Worm (Caenorhabditis elegans) whole organism, L4/young adult: ENCODE data around the gene chil-22.

Experiments used
- W03F9.2 ChIP-seq: fragments of 150-350 bp; optimal IDR thresholded peaks from 2 replicates; lab custom pipeline; 2014; ENCODE audit warnings: missing biosample characterization, missing genetic modification characterization
- dao-5 ChIP-seq: sonication (generic microtip); optimal IDR thresholded peaks from 2 replicates; lab custom pipeline; 2016; ENCODE audit warnings: missing genotype, missing genetic modification characterization, moderate library complexity, missing compliant biosample characterization
- him-1 ChIP-seq: sonication (generic microtip); optimal IDR thresholded peaks from 2 replicates; lab custom pipeline; 2016; ENCODE audit warnings: missing genotype, missing genetic modification reagents, missing genetic modification characterization, missing compliant biosample characterization

ce11 chrII:9418065-9418567, 47.9 kb downstream of the chil-22 start, which contains the start of the genes M176.4 and M176.16:
- TF ChIP-seq W03F9.2 (tag; lab: Kevin White, UChicago) (no peak), him-1 (tag; lab: Kevin White, UChicago) (no peak), dao-5 (tag; lab: Kevin White, UChicago) (no peak)
